Fruit fly (Drosophila melanogaster) whole organism, pupa: ENCODE results near the gene CG14221.

Experiments
- CG10348 ChIP-seq: fragments of 200-800 bp; sonication (Bioruptor generic); IDR thresholded peaks from 2 replicates; pipeline ENCODE4 v1.3.6; 2022; ENCODE audit warnings: missing biosample characterization, missing genetic modification characterization
- CG12605 ChIP-seq: fragments of 200-800 bp; sonication (Bioruptor generic); IDR thresholded peaks from 2 replicates; pipeline ENCODE4 v1.3.6; 2022; ENCODE audit warnings: missing biosample characterization, missing genetic modification characterization
- CG13204 ChIP-seq: fragments of 200-800 bp; sonication (Bioruptor generic); optimal IDR thresholded peaks from 2 replicates; lab custom pipeline; 2018; ENCODE audit warnings: missing biosample characterization, mild to moderate bottlenecking, missing genetic modification characterization, moderate library complexity
- CG14655 ChIP-seq: fragments of 200-800 bp; sonication (Bioruptor generic); optimal IDR thresholded peaks from 3 replicates; lab custom pipeline; 2017; ENCODE audit warnings: mild to moderate bottlenecking, missing biosample characterization, missing genetic modification reagents, missing genetic modification characterization
- CG15710 ChIP-seq: fragments of 200-800 bp; sonication (Bioruptor generic); optimal IDR thresholded peaks from 2 replicates; lab custom pipeline; 2018; ENCODE audit warnings: missing biosample characterization, mild to moderate bottlenecking, missing genetic modification characterization, moderate library complexity
- CG17806 ChIP-seq: fragments of 200-800 bp; sonication (Bioruptor generic); optimal IDR thresholded peaks from 2 replicates; lab custom pipeline; 2018; ENCODE audit warnings: missing biosample characterization, mild to moderate bottlenecking, missing genetic modification characterization, moderate library complexity
- CG32121 ChIP-seq: fragments of 200-800 bp; sonication (Bioruptor generic); IDR thresholded peaks from 2 replicates; pipeline ENCODE4 v1.3.6; 2022; ENCODE audit warnings: missing biosample characterization, missing genetic modification characterization
- CG34367 ChIP-seq: fragments of 200-800 bp; sonication (Bioruptor generic); optimal IDR thresholded peaks from 2 replicates; lab custom pipeline; 2018; ENCODE audit warnings: missing biosample characterization, mild to moderate bottlenecking, missing genetic modification characterization
- CG4496 ChIP-seq: fragments of 200-800 bp; sonication (Bioruptor generic); IDR thresholded peaks from 3 replicates; pipeline ENCODE4 v1.3.6; 2022; ENCODE audit warnings: missing biosample characterization, missing genetic modification characterization
- CG8159 ChIP-seq: fragments of 200-800 bp; sonication (Bioruptor generic); optimal IDR thresholded peaks from 3 replicates; lab custom pipeline; 2018; ENCODE audit warnings: missing biosample characterization, mild to moderate bottlenecking, missing genetic modification characterization, moderate library complexity
- CG8301 ChIP-seq: fragments of 200-800 bp; sonication (Bioruptor generic); optimal IDR thresholded peaks from 2 replicates; lab custom pipeline; 2018; ENCODE audit warnings: missing biosample characterization, mild to moderate bottlenecking, missing genetic modification characterization
- CG9948 ChIP-seq: fragments of 200-800 bp; sonication (Bioruptor generic); optimal IDR thresholded peaks from 2 replicates; lab custom pipeline; 2018; ENCODE audit warnings: missing biosample characterization, mild to moderate bottlenecking, missing genetic modification characterization, moderate library complexity
- D1 ChIP-seq: fragments of 200-800 bp; sonication (Bioruptor generic); optimal IDR thresholded peaks from 2 replicates; lab custom pipeline; 2018; ENCODE audit warnings: missing biosample characterization, mild to moderate bottlenecking, missing genetic modification characterization, moderate library complexity
- EcR ChIP-seq: fragments of 200-800 bp; sonication (Bioruptor generic); optimal IDR thresholded peaks from 3 replicates; lab custom pipeline; 2019; ENCODE audit warnings: missing biosample characterization, missing genetic modification characterization, mild to moderate bottlenecking, moderate library complexity, missing genetic modification reagents
- Ets98B ChIP-seq: fragments of 200-800 bp; sonication (Bioruptor generic); IDR thresholded peaks from 2 replicates; pipeline ENCODE4 v1.3.6; 2022; ENCODE audit warnings: missing biosample characterization, missing genetic modification characterization
- Pif1A ChIP-seq: fragments of 200-800 bp; sonication (Bioruptor generic); optimal IDR thresholded peaks from 3 replicates; lab custom pipeline; 2016; ENCODE audit warnings: missing biosample characterization, missing genetic modification characterization
- Pif1B ChIP-seq: fragments of 200-800 bp; sonication (Bioruptor generic); optimal IDR thresholded peaks from 3 replicates; lab custom pipeline; 2016; ENCODE audit warnings: missing biosample characterization, missing genetic modification characterization
- Snoo ChIP-seq: fragments of 200-800 bp; sonication (Bioruptor generic); optimal IDR thresholded peaks from 3 replicates; lab custom pipeline; 2017; ENCODE audit warnings: missing biosample characterization, mild to moderate bottlenecking, missing genetic modification characterization, inconsistent platforms
- fd96Ca ChIP-seq: fragments of 200-800 bp; sonication (Bioruptor generic); IDR thresholded peaks from 3 replicates; pipeline ENCODE4 v1.3.6; 2022; ENCODE audit warnings: missing biosample characterization, missing genetic modification characterization
- gl ChIP-seq: fragments of 200-800 bp; sonication (Bioruptor generic); optimal IDR thresholded peaks from 2 replicates; lab custom pipeline; 2018; ENCODE audit warnings: missing biosample characterization, mild to moderate bottlenecking, missing genetic modification characterization
- rn ChIP-seq: fragments of 200-800 bp; sonication (Bioruptor generic); IDR thresholded peaks from 2 replicates; pipeline ENCODE4 v1.3.6; 2022; ENCODE audit warnings: missing biosample characterization, missing genetic modification characterization

CG14221 gene

DNA sequence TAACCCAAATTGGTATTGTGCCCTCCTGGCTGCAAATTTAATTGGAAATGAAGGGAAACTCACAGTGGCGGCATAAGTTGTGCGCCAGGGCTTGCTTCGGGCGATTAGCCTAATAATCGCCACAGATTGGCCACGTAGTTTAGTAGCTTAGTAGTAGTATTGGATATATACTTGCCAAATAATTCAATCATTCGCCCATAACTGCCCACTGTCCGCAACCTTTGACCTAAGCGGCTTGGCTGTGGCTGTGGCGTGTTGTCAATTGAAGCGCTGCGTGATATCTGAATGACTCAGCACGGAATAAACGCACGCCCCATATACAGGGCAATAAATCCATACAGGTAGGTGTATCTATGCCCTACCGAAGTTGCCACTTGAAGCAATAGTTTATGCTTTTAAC, 14.1 kb downstream of the CG14221 start:
- no peak for TF ChIP-seq CG17806
- TF ChIP-seq CG4496 (GFP tag; lab: Robert Waterston, UW): no peak
- TF ChIP-seq CG32121 (GFP tag; lab: Robert Waterston, UW): no peak
- no peak for TF ChIP-seq CG13204 (GFP tag; lab: Kevin White, UChicago)

DNA sequence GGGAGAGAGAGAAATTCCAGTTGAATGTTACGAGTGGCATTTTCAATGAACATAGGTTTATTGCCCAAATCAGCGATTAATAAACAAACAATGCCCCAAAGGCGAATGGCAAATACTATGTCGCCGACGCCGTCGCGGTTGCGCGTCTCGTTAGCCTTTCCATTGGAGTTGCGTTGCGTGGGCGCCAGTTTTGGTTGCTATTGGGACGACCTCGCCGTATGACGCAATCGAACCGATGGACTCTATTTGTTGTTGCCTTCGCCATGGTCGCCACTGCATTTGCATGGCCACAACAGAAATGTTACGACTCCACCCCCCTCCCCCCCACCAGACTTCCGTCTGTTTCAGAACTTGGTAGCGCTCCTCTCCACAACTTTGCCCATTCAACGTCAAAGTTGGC, 14.5 kb downstream of the CG14221 start:
- no peak for TF ChIP-seq Snoo (tag; lab: Kevin White, UChicago)
- TF ChIP-seq, all 21 proteins: peak for 0

DNA sequence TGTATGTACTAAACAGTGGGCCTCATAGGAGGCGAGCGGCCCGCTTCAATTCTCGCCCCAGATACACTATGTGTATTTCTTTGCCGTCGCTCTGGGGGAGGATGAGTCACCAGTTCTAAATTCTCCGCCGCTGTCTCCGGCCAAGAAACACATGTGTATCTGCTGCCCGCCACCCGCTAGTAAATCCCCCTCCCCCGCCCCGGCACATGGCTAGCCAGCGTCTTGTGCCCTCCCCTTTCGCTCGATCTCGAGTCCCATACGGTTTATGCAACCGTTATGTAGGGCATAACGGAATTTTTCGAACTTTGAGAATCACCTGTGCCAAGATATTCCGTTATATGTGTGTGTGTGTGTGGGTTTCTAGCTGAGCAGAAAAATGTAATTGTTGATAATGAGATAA, 15.1 kb downstream of the CG14221 start:
- no peak for TF ChIP-seq fd96Ca (GFP tag; lab: Robert Waterston, UW)
- no peak for TF ChIP-seq Pif1A (GFP tag; lab: Kevin White, UChicago)
- TF ChIP-seq CG13204 (GFP tag; lab: Kevin White, UChicago): peak; percentile 29

DNA sequence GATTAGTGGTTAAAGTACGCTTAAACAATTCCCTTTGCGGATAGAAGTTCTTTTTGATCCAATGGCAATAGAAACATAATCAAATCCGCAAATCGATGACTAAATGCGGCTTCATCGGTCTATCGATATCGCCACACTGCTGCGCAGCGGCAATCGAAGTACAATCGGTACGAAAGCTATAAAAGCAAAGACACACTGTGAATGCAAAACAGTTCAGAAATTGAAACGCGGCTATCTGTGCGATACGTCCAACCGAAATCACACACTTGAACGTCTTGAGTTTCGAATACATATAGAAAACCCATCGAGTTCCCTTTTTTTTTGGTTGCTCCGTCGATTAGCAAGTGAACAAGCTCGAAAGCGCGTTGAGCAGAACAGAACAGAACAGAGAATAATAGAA, 16.0 kb downstream of the CG14221 start, which contains the start of gene CG14207:
Gene CG14207 (plus strand): TSS at position 203 of the 400 bp plus-strand sequence.
- TF ChIP-seq CG8159 (no peak), EcR (GFP tag; lab: Kevin White, UChicago) (peak; percentile 60), CG8301 (tag; lab: Kevin White, UChicago) (no peak), CG12605 (GFP tag; lab: Robert Waterston, UW) (no peak), Pif1A (GFP tag; lab: Kevin White, UChicago) (no peak), CG15710 (tag; lab: Kevin White, UChicago) (no peak), CG4496 (GFP tag; lab: Robert Waterston, UW) (peak; percentile 45; the same call in 1 of the 3 replicates), CG13204 (GFP tag; lab: Kevin White, UChicago) (no peak), CG32121 (GFP tag; lab: Robert Waterston, UW) (peak; percentile 39; the same call in 1 of the 2 replicates), Ets98B (GFP tag; lab: Robert Waterston, UW) (peak; percentile 30; the same call in 1 of the 2 replicates), CG14655 (GFP tag; lab: Kevin White, UChicago) (no peak), CG10348 (GFP tag; lab: Robert Waterston, UW) (no peak)

DNA sequence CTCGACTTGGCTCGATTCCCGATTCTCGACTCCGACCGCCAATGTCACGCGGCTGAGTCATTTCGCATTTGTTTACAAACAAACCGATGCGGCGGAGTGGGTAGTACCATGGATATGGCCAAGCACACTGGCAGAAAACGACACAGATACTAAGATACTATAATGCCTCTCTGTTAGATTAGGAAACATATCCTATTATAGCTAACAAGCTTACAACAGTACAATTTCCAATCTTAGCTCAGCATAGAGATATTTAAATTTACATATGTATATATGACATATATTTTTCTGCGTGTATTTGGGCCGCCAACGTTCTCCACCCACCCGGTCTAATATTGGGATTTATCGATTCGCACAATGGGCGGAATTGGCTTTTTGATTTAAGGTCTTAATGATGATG, 17.1 kb downstream of the CG14221 start:
- TF ChIP-seq CG14655 (GFP tag; lab: Kevin White, UChicago) (peak; percentile 87), gl (tag; lab: Kevin White, UChicago) (peak; percentile 23), CG34367 (tag; lab: Kevin White, UChicago) (peak; percentile 55), CG8301 (tag; lab: Kevin White, UChicago) (peak; percentile 83), EcR (GFP tag; lab: Kevin White, UChicago) (no peak), Snoo (tag; lab: Kevin White, UChicago) (peak; percentile 72), CG9948 (tag; lab: Kevin White, UChicago) (peak; percentile 73), Pif1B (GFP tag; lab: Kevin White, UChicago) (peak; percentile 73), CG8159 (peak; percentile 72), Ets98B (GFP tag; lab: Robert Waterston, UW) (peak; percentile 89), D1 (tag; lab: Kevin White, UChicago) (no peak), CG15710 (tag; lab: Kevin White, UChicago) (peak; percentile 58), CG17806 (peak; percentile 77), CG12605 (GFP tag; lab: Robert Waterston, UW) (peak; percentile 72), CG32121 (GFP tag; lab: Robert Waterston, UW) (peak; percentile 82), rn (peak; percentile 59), fd96Ca (GFP tag; lab: Robert Waterston, UW) (peak; percentile 82), Pif1A (GFP tag; lab: Kevin White, UChicago) (peak; percentile 72), CG10348 (GFP tag; lab: Robert Waterston, UW) (peak; percentile 26; the same call in 1 of the 2 replicates), CG13204 (GFP tag; lab: Kevin White, UChicago) (peak; percentile 15), CG4496 (GFP tag; lab: Robert Waterston, UW) (peak; percentile 92)

DNA sequence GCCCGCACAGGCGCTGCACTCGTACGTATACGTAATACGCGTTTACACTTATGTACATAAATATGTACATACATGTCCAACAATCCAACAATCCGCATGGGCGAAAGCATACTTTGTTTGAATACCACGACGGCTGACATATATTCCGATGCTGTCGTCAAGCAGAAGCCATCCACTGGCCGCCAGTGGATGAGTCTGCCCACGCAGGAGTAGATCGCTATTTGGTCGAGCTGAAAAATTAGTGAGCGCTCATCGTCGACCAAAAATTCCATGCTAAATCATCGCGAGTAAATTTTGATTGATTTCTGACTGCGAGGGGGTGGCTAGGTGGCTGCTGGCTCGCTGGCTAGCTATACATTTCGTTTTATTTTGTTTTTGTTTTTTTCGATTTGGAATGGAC, 18.6 kb downstream of the CG14221 start:
- TF ChIP-seq CG34367 (tag; lab: Kevin White, UChicago): no peak
- TF ChIP-seq EcR (GFP tag; lab: Kevin White, UChicago): no peak
- TF ChIP-seq D1 (tag; lab: Kevin White, UChicago): no peak
- TF ChIP-seq CG9948 (tag; lab: Kevin White, UChicago): no peak
- no peak for TF ChIP-seq CG12605 (GFP tag; lab: Robert Waterston, UW)
- TF ChIP-seq CG13204 (GFP tag; lab: Kevin White, UChicago): no peak
- no peak for TF ChIP-seq Pif1A (GFP tag; lab: Kevin White, UChicago)
- no peak for TF ChIP-seq CG32121 (GFP tag; lab: Robert Waterston, UW)
- no peak for TF ChIP-seq Pif1B (GFP tag; lab: Kevin White, UChicago)
- no peak for TF ChIP-seq fd96Ca (GFP tag; lab: Robert Waterston, UW)

DNA sequence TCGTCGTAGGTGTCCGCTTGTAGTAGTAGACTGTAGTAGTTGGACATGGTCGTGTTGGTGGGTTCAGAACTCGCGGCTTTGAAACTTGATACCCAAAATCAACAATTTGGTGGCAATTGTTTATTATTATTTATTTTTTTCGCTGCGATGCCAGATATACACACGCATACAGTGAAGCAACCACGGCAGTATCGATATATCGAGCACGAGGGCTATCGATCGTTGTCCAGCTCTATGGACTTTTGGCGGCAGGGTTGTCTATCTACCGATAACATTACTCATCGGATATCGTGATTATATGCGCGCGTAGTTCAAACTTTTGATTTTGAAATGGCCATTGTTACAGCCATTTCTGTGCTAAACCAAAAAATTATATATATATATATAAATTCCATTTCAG, 19.4 kb downstream of the CG14221 start, which contains the start of gene CG14220:
Gene CG14220 (minus strand): TSS at position 208 of the 400 bp plus-strand sequence.
- no peak for TF ChIP-seq CG9948 (tag; lab: Kevin White, UChicago)
- TF ChIP-seq CG34367 (tag; lab: Kevin White, UChicago): no peak
- TF ChIP-seq D1 (tag; lab: Kevin White, UChicago): no peak
- no peak for TF ChIP-seq Pif1B (GFP tag; lab: Kevin White, UChicago)
- TF ChIP-seq CG13204 (GFP tag; lab: Kevin White, UChicago): no peak
